Fruit fly (Drosophila melanogaster) whole organism, prepupa: Measurements from ENCODE around the gene CG15333.
A peak's percentile ranks its signal among the peaks of the same experiment; 100 is the strongest.

Source experiments
- achi ChIP-seq: fragments of 200-800 bp; sonication (Bioruptor generic); optimal IDR thresholded peaks from 3 replicates; lab custom pipeline; 2016; ENCODE audit warnings: missing biosample characterization, missing genetic modification characterization
- topi ChIP-seq: fragments of 200-800 bp; sonication (Bioruptor generic); optimal IDR thresholded peaks from 3 replicates; lab custom pipeline; 2016; ENCODE audit warnings: missing biosample characterization, missing genetic modification characterization

- TF ChIP-seq topi (GFP tag; lab: Kevin White, UChicago) (peak; percentile 82), achi (GFP tag; lab: Kevin White, UChicago) (peak; percentile 68)
These were observed 36.2 kb upstream of the CG15333 start for dm6 chrX:8057299-8057730.
